Fruit fly (Drosophila melanogaster) whole organism, pupa: ENCODE data around the gene CG1607.

Source experiments
- CG10348 ChIP-seq: fragments of 200-800 bp; sonication (Bioruptor generic); IDR thresholded peaks from 2 replicates; pipeline ENCODE4 v1.3.6; 2022; ENCODE audit warnings: missing biosample characterization, missing genetic modification characterization
- CG12605 ChIP-seq: fragments of 200-800 bp; sonication (Bioruptor generic); IDR thresholded peaks from 2 replicates; pipeline ENCODE4 v1.3.6; 2022; ENCODE audit warnings: missing biosample characterization, missing genetic modification characterization
- CG13204 ChIP-seq: fragments of 200-800 bp; sonication (Bioruptor generic); optimal IDR thresholded peaks from 2 replicates; lab custom pipeline; 2018; ENCODE audit warnings: missing biosample characterization, mild to moderate bottlenecking, missing genetic modification characterization, moderate library complexity
- CG14655 ChIP-seq: fragments of 200-800 bp; sonication (Bioruptor generic); optimal IDR thresholded peaks from 3 replicates; lab custom pipeline; 2017; ENCODE audit warnings: mild to moderate bottlenecking, missing biosample characterization, missing genetic modification reagents, missing genetic modification characterization
- CG15710 ChIP-seq: fragments of 200-800 bp; sonication (Bioruptor generic); optimal IDR thresholded peaks from 2 replicates; lab custom pipeline; 2018; ENCODE audit warnings: missing biosample characterization, mild to moderate bottlenecking, missing genetic modification characterization, moderate library complexity
- CG17806 ChIP-seq: fragments of 200-800 bp; sonication (Bioruptor generic); optimal IDR thresholded peaks from 2 replicates; lab custom pipeline; 2018; ENCODE audit warnings: missing biosample characterization, mild to moderate bottlenecking, missing genetic modification characterization, moderate library complexity
- CG32121 ChIP-seq: fragments of 200-800 bp; sonication (Bioruptor generic); IDR thresholded peaks from 2 replicates; pipeline ENCODE4 v1.3.6; 2022; ENCODE audit warnings: missing biosample characterization, missing genetic modification characterization
- CG34367 ChIP-seq: fragments of 200-800 bp; sonication (Bioruptor generic); optimal IDR thresholded peaks from 2 replicates; lab custom pipeline; 2018; ENCODE audit warnings: missing biosample characterization, mild to moderate bottlenecking, missing genetic modification characterization
- CG4496 ChIP-seq: fragments of 200-800 bp; sonication (Bioruptor generic); IDR thresholded peaks from 3 replicates; pipeline ENCODE4 v1.3.6; 2022; ENCODE audit warnings: missing biosample characterization, missing genetic modification characterization
- CG8159 ChIP-seq: fragments of 200-800 bp; sonication (Bioruptor generic); optimal IDR thresholded peaks from 3 replicates; lab custom pipeline; 2018; ENCODE audit warnings: missing biosample characterization, mild to moderate bottlenecking, missing genetic modification characterization, moderate library complexity
- CG8301 ChIP-seq: fragments of 200-800 bp; sonication (Bioruptor generic); optimal IDR thresholded peaks from 2 replicates; lab custom pipeline; 2018; ENCODE audit warnings: missing biosample characterization, mild to moderate bottlenecking, missing genetic modification characterization
- CG9948 ChIP-seq: fragments of 200-800 bp; sonication (Bioruptor generic); optimal IDR thresholded peaks from 2 replicates; lab custom pipeline; 2018; ENCODE audit warnings: missing biosample characterization, mild to moderate bottlenecking, missing genetic modification characterization, moderate library complexity
- D1 ChIP-seq: fragments of 200-800 bp; sonication (Bioruptor generic); optimal IDR thresholded peaks from 2 replicates; lab custom pipeline; 2018; ENCODE audit warnings: missing biosample characterization, mild to moderate bottlenecking, missing genetic modification characterization, moderate library complexity
- EcR ChIP-seq: fragments of 200-800 bp; sonication (Bioruptor generic); optimal IDR thresholded peaks from 3 replicates; lab custom pipeline; 2019; ENCODE audit warnings: missing biosample characterization, missing genetic modification characterization, mild to moderate bottlenecking, moderate library complexity, missing genetic modification reagents
- Ets98B ChIP-seq: fragments of 200-800 bp; sonication (Bioruptor generic); IDR thresholded peaks from 2 replicates; pipeline ENCODE4 v1.3.6; 2022; ENCODE audit warnings: missing biosample characterization, missing genetic modification characterization
- Pif1A ChIP-seq: fragments of 200-800 bp; sonication (Bioruptor generic); optimal IDR thresholded peaks from 3 replicates; lab custom pipeline; 2016; ENCODE audit warnings: missing biosample characterization, missing genetic modification characterization
- Pif1B ChIP-seq: fragments of 200-800 bp; sonication (Bioruptor generic); optimal IDR thresholded peaks from 3 replicates; lab custom pipeline; 2016; ENCODE audit warnings: missing biosample characterization, missing genetic modification characterization
- Snoo ChIP-seq: fragments of 200-800 bp; sonication (Bioruptor generic); optimal IDR thresholded peaks from 3 replicates; lab custom pipeline; 2017; ENCODE audit warnings: missing biosample characterization, mild to moderate bottlenecking, missing genetic modification characterization, inconsistent platforms
- fd96Ca ChIP-seq: fragments of 200-800 bp; sonication (Bioruptor generic); IDR thresholded peaks from 3 replicates; pipeline ENCODE4 v1.3.6; 2022; ENCODE audit warnings: missing biosample characterization, missing genetic modification characterization
- gl ChIP-seq: fragments of 200-800 bp; sonication (Bioruptor generic); optimal IDR thresholded peaks from 2 replicates; lab custom pipeline; 2018; ENCODE audit warnings: missing biosample characterization, mild to moderate bottlenecking, missing genetic modification characterization
- rn ChIP-seq: fragments of 200-800 bp; sonication (Bioruptor generic); IDR thresholded peaks from 2 replicates; pipeline ENCODE4 v1.3.6; 2022; ENCODE audit warnings: missing biosample characterization, missing genetic modification characterization

Gene CG1607

dm6 chr3R:31381861-31382260 lies at the start of gene CG1607:
Gene CG1607, plus strand, starts transcription at chr3R:31382109.
- TF ChIP-seq CG32121 (GFP tag; lab: Robert Waterston, UW), result no peak
- no peak for TF ChIP-seq CG13204 (GFP tag; lab: Kevin White, UChicago)

dm6 chr3R:31336291-31336690 lies 45.6 kb upstream of the CG1607 start:
- TF ChIP-seq CG32121 (GFP tag; lab: Robert Waterston, UW), result peak; percentile 33; the same call in 1 of the 2 replicates
- TF ChIP-seq CG13204 (GFP tag; lab: Kevin White, UChicago), result peak; percentile 40
- peak; percentile 57; the same call in 1 of the 2 replicates for TF ChIP-seq CG12605
- peak; percentile 86 for TF ChIP-seq CG9948 (tag; lab: Kevin White, UChicago)
- TF ChIP-seq CG8301, result peak; percentile 81
- peak; percentile 81 for TF ChIP-seq CG15710
- TF ChIP-seq CG10348 (GFP tag; lab: Robert Waterston, UW), result no peak
- peak; percentile 66 for TF ChIP-seq Pif1A (GFP tag; lab: Kevin White, UChicago)
- peak; percentile 81 for TF ChIP-seq CG8159 (tag; lab: Kevin White, UChicago)
- TF ChIP-seq D1 (tag; lab: Kevin White, UChicago), result peak; percentile 42
- TF ChIP-seq EcR (GFP tag; lab: Kevin White, UChicago), result no peak
- peak; percentile 77 for TF ChIP-seq gl
- TF ChIP-seq Ets98B (GFP tag; lab: Robert Waterston, UW), result peak; percentile 74
- TF ChIP-seq CG17806 (tag; lab: Kevin White, UChicago), result peak; percentile 89
- peak; percentile 34; the same call in 1 of the 2 replicates for TF ChIP-seq rn (GFP tag; lab: Robert Waterston, UW)
- no peak for TF ChIP-seq Snoo
- TF ChIP-seq CG14655 (GFP tag; lab: Kevin White, UChicago), result peak; percentile 88
- peak; percentile 77 for TF ChIP-seq Pif1B (GFP tag; lab: Kevin White, UChicago)
- peak; percentile 80 for TF ChIP-seq CG34367
- TF ChIP-seq CG4496 (GFP tag; lab: Robert Waterston, UW), result peak; percentile 88
- peak; percentile 82 for TF ChIP-seq fd96Ca (GFP tag; lab: Robert Waterston, UW)

DNA sequence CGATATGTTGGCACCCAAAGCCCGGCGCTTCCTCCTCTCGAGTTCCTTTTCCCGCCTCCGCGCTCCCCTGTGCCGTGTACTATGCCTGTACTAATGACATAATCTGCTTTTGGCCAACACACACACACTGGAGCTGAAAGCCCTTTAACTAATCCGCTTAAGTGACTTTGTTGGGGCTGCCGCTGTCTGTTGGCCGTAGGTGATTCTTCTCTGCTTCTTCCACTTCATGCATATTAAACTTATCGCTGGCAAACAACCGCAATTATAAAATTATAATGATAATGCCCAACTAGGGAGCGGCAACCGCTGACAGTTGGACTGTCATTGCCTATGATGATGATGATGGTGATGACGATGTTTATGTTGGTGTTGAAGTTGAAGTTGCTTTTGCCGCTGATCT lies 42.1 kb upstream of the CG1607 start:
- no peak for TF ChIP-seq CG34367
- TF ChIP-seq CG8301, result no peak
- TF ChIP-seq CG17806 (tag; lab: Kevin White, UChicago), result no peak
- TF ChIP-seq Ets98B (GFP tag; lab: Robert Waterston, UW), result no peak
- no peak for TF ChIP-seq CG14655 (GFP tag; lab: Kevin White, UChicago)
- TF ChIP-seq CG12605, result no peak
- TF ChIP-seq Pif1A (GFP tag; lab: Kevin White, UChicago), result no peak
- no peak for TF ChIP-seq Snoo
- no peak for TF ChIP-seq CG4496 (GFP tag; lab: Robert Waterston, UW)
- TF ChIP-seq rn (GFP tag; lab: Robert Waterston, UW), result no peak
- no peak for TF ChIP-seq D1 (tag; lab: Kevin White, UChicago)

DNA sequence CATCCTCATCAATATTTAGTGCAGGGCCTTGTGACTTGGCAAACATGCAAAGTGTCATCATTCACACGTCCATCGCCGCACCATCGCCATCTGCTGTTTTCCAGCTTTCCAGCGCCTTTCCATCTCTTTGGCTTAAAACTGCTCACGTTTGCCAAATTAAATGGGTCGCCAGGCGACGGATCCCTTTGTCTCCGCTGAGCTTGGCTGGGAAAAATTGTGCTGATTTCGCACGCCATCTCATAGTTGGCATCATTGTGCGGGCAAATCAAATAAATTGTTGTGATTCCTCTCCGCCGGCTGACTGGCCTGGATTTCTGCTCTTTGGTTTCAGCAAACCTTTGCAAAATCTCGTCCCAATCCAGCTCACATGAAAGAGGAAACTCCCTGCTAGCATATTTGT lies 41.1 kb upstream of the CG1607 start:
- TF ChIP-seq CG4496 (GFP tag; lab: Robert Waterston, UW), result no peak
- TF ChIP-seq CG17806 (tag; lab: Kevin White, UChicago), result no peak
- TF ChIP-seq Pif1B (GFP tag; lab: Kevin White, UChicago), result no peak

- TF ChIP-seq CG14655 (GFP tag; lab: Kevin White, UChicago) (peak; percentile 28), rn (GFP tag; lab: Robert Waterston, UW) (no peak), CG9948 (tag; lab: Kevin White, UChicago) (no peak), CG32121 (GFP tag; lab: Robert Waterston, UW) (0 out of 2 replicates have a peak, but pooled peaks have one; percentile 9), CG8301 (no peak), CG8159 (tag; lab: Kevin White, UChicago) (peak; percentile 31), Ets98B (GFP tag; lab: Robert Waterston, UW) (peak; percentile 29; the same call in 1 of the 2 replicates), Pif1B (GFP tag; lab: Kevin White, UChicago) (peak; percentile 20), CG4496 (GFP tag; lab: Robert Waterston, UW) (no peak)
Observed at dm6 chr3R:31342574-31342973, 39.3 kb upstream of the CG1607 start.

- peak; percentile 25 for TF ChIP-seq Pif1B (GFP tag; lab: Kevin White, UChicago)
- peak; percentile 11 for TF ChIP-seq CG8159 (tag; lab: Kevin White, UChicago)
- TF ChIP-seq Ets98B (GFP tag; lab: Robert Waterston, UW), result no peak
- TF ChIP-seq CG8301, result peak; percentile 12
- TF ChIP-seq CG10348 (GFP tag; lab: Robert Waterston, UW), result no peak
- TF ChIP-seq CG15710, result peak; percentile 29
- peak; percentile 2 for TF ChIP-seq CG34367
- no peak for TF ChIP-seq rn (GFP tag; lab: Robert Waterston, UW)
- TF ChIP-seq fd96Ca (GFP tag; lab: Robert Waterston, UW), result 0 out of 3 replicates have a peak, but pooled peaks have one; percentile 35
- TF ChIP-seq CG9948 (tag; lab: Kevin White, UChicago), result no peak
- no peak for TF ChIP-seq gl
- no peak for TF ChIP-seq CG32121 (GFP tag; lab: Robert Waterston, UW)
- TF ChIP-seq Pif1A (GFP tag; lab: Kevin White, UChicago), result peak; percentile 44
- no peak for TF ChIP-seq CG17806 (tag; lab: Kevin White, UChicago)
- peak; percentile 48 for TF ChIP-seq CG14655 (GFP tag; lab: Kevin White, UChicago)
- no peak for TF ChIP-seq Snoo
- no peak for TF ChIP-seq CG13204 (GFP tag; lab: Kevin White, UChicago)
- no peak for TF ChIP-seq D1 (tag; lab: Kevin White, UChicago)
- no peak for TF ChIP-seq EcR (GFP tag; lab: Kevin White, UChicago)
- no peak for TF ChIP-seq CG12605
- 0 out of 3 replicates have a peak, but pooled peaks have one; percentile 50 for TF ChIP-seq CG4496 (GFP tag; lab: Robert Waterston, UW)
Observed at dm6 chr3R:31345626-31346025, 36.3 kb upstream of the CG1607 start.
